Worm (Caenorhabditis elegans): ENCODE data around the gene pst-1.

The pst-1 gene

DNA sequence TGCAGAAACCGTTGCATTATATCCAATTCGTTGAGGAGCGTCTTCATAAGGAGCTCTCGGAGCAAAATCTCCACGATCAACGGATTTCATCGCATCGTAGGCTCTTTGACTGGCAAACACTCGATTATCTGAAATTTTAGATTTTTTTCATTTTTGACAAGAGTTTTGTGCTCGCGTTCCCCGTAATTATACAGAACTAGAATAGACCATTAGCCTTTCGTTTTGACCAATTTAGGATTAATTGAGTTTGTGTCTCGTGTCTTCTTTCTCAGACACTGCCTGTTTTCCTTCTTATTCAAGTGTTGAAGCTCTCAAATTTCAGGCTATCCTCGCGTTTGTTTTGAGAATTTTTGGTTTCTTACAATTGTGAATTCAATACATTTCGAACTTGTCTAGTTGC, 19.8 kb downstream of the pst-1 start:
- TF ChIP-seq nhr-41 (GFP tag; IDR thresholded peaks at IDR 0.05) (no peak), rbr-2 (tag; optimal IDR thresholded peaks at IDR 0.05) (no peak), gei-8 (GFP tag; optimal IDR thresholded peaks at IDR 0.05) (no peak), dmd-8 (GFP tag; IDR thresholded peaks at IDR 0.05) (no peak), jun-1 (tag; optimal IDR thresholded peaks at IDR 0.05) (no peak), unc-62 (GFP tag; optimal IDR thresholded peaks at IDR 0.05 in 1 of 2) (no peak), unc-62 (tag; optimal IDR thresholded peaks at IDR 0.05) (no peak), lsy-2 (tag; optimal IDR thresholded peaks at IDR 0.05) (no peak), nhr-11 (tag; optimal IDR thresholded peaks at IDR 0.05) (no peak), dmd-6 (GFP tag; IDR thresholded peaks at IDR 0.05) (no peak), pqm-1 (tag; optimal IDR thresholded peaks at IDR 0.05) (no peak), nhr-102 (tag; optimal IDR thresholded peaks at IDR 0.05) (no peak), saeg-2 (GFP tag; IDR thresholded peaks at IDR 0.05) (no peak), ceh-44 (GFP tag; IDR thresholded peaks at IDR 0.05) (no peak), snpc-4 (tag; optimal IDR thresholded peaks at IDR 0.05) (no peak), hmg-1.1 (GFP tag; IDR thresholded peaks at IDR 0.05) (no peak), spr-3 (GFP tag; optimal IDR thresholded peaks at IDR 0.05) (no peak), lin-15B (tag; optimal IDR thresholded peaks at IDR 0.05) (no peak)

DNA sequence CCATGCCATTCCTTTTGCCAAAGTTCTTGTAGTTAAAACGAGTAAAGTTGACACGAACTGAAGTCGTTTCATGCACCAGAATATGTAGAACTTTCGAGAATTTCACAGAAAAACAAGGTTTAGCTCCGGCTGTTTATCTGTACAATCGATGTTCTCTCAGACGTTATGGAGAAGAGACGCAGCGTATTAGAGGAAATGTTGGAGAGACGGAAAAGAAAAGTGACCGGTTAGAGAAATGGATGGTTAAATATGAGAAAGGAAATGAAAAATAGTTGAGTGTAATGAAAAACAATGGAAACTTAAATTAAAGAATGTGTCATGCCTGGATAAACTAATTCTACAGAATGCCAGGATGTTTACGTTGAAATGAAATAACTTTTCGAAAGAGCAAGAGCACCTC, 20.4 kb downstream of the pst-1 start, which contains the start of gene pcm-1:
Gene pcm-1 (minus strand): TSS at position 187 of the 400 bp plus-strand sequence.
- TF ChIP-seq Y5F2A.4 (GFP tag; optimal IDR thresholded peaks at IDR 0.05) (no peak), rbr-2 (tag; optimal IDR thresholded peaks at IDR 0.05) (peak; percentile 5), ceh-62 (tag; optimal IDR thresholded peaks at IDR 0.05) (no peak), daf-16 (GFP tag; optimal IDR thresholded peaks at IDR 0.05) (peak in 1 of 2 experiments; percentile 71), daf-16 (tag; optimal IDR thresholded peaks at IDR 0.05) (peak; percentile 92), Y48G9A.11 (GFP tag; IDR thresholded peaks at IDR 0.05) (no peak), snpc-1.2 (GFP tag; IDR thresholded peaks at IDR 0.05) (no peak), nhr-48 (tag; optimal IDR thresholded peaks at IDR 0.05) (no peak), unc-62 (GFP tag; optimal IDR thresholded peaks at IDR 0.05 in 1 of 2) (peak in 1 of 2 experiments; percentile 97), unc-62 (tag; optimal IDR thresholded peaks at IDR 0.05) (no peak), zfp-3 (GFP tag; conservative IDR thresholded peaks at IDR 0.05) (no peak), T26A8.4 (GFP tag; IDR thresholded peaks at IDR 0.05) (no peak), hlh-11 (tag; optimal IDR thresholded peaks at IDR 0.05) (peak; percentile 59), ceh-44 (GFP tag; IDR thresholded peaks at IDR 0.05) (no peak), mep-1 (tag; optimal IDR thresholded peaks at IDR 0.05) (peak; percentile 13), ceh-28 (tag; optimal IDR thresholded peaks at IDR 0.05) (peak; percentile 42), lsy-2 (tag; optimal IDR thresholded peaks at IDR 0.05) (peak in 1 of 2 experiments; percentile 49), hlh-30 (tag; optimal IDR thresholded peaks at IDR 0.05; ENCODE audit: insufficient read depth) (peak; percentile 30), pqm-1 (tag; optimal IDR thresholded peaks at IDR 0.05) (no peak), madf-9 (GFP tag; conservative IDR thresholded peaks at IDR 0.05) (no peak), mxl-3 (GFP tag; optimal IDR thresholded peaks at IDR 0.05) (no peak)

DNA sequence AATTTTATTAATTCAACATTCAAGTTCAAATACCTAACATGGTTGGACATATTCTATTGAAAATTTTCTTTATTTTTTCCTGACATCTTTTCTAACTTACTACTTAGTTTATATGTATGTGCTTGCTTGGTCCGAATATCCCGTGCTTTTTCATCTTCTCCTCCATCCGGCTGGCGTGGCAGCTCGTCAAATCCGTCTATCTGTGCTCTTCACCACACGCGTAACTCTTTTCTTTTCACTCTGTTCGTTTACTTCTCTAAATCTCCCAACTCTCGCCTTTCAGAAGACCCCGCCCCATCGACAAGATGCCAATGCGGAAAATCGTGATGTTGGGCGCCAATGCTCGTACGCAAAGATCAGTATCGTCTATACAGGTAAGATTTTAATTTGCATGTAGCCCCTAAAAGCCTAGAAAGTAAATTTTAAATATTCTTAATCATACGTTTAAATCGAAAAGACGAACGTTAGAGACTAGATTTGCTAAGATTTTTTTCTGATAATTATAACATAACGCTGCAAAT, 21.5 kb downstream of the pst-1 start:
- no peak for TF ChIP-seq lin-39 (tag; optimal IDR thresholded peaks at IDR 0.05)
- peak; percentile 18 for TF ChIP-seq fkh-10 (GFP tag; optimal IDR thresholded peaks at IDR 0.05)
- TF ChIP-seq ceh-28 (tag; optimal IDR thresholded peaks at IDR 0.05), result no peak
- peak; percentile 28 for TF ChIP-seq hlh-11 (tag; optimal IDR thresholded peaks at IDR 0.05)
- no peak; the same call in 1 of the 2 replicates for TF ChIP-seq ctbp-1 (GFP tag; IDR thresholded peaks at IDR 0.05)
- TF ChIP-seq mep-1 (tag; optimal IDR thresholded peaks at IDR 0.05), result peak; percentile 23
- TF ChIP-seq fos-1 (tag; optimal IDR thresholded peaks at IDR 0.05), result no peak
- no peak for TF ChIP-seq nhr-11 (tag; optimal IDR thresholded peaks at IDR 0.05)
- TF ChIP-seq dpl-1 (GFP tag; optimal IDR thresholded peaks at IDR 0.05), result no peak
- no peak for TF ChIP-seq daf-12 (tag; optimal IDR thresholded peaks at IDR 0.05)
- no peak for TF ChIP-seq nhr-25 (tag; optimal IDR thresholded peaks at IDR 0.05; ENCODE audit: borderline replicate concordance, insufficient read depth)
- TF ChIP-seq nhr-77 (tag; optimal IDR thresholded peaks at IDR 0.05), result no peak
- TF ChIP-seq lim-7 (GFP tag; IDR thresholded peaks at IDR 0.05), result no peak
- peak in 1 of 2 experiments; percentile 7 for TF ChIP-seq lsy-2 (tag; optimal IDR thresholded peaks at IDR 0.05)
- peak in 1 of 2 experiments; percentile 95 for TF ChIP-seq unc-62 (GFP tag; optimal IDR thresholded peaks at IDR 0.05 in 1 of 2)
- no peak for TF ChIP-seq unc-62 (tag; optimal IDR thresholded peaks at IDR 0.05)
- no peak for TF ChIP-seq ceh-32 (tag; optimal IDR thresholded peaks at IDR 0.05; ENCODE audit: poor library complexity)
- no peak for TF ChIP-seq hif-1 (tag; optimal IDR thresholded peaks at IDR 0.05)
- peak; percentile 56 for TF ChIP-seq hlh-30 (tag; optimal IDR thresholded peaks at IDR 0.05; ENCODE audit: insufficient read depth)
- TF ChIP-seq F44E2.7 (GFP tag; IDR thresholded peaks at IDR 0.05), result no peak
